Fruit fly (Drosophila melanogaster): ENCODE measurements around the gene CG14147.

Gene CG14147

dm6 chr3L:10972348-10972747, at the start of gene CG14147:
Gene CG14147, plus strand, starts transcription at chr3L:10972648.
- TF ChIP-seq psq (optimal IDR thresholded peaks at IDR 0.05) (no peak), usp (GFP tag; optimal IDR thresholded peaks at IDR 0.05) (no peak), CG8478 (optimal IDR thresholded peaks at IDR 0.05) (no peak), Dll (optimal IDR thresholded peaks at IDR 0.05) (no peak), EcR (GFP tag; optimal IDR thresholded peaks at IDR 0.05) (no peak), pan (optimal IDR thresholded peaks at IDR 0.05) (no peak)

DNA sequence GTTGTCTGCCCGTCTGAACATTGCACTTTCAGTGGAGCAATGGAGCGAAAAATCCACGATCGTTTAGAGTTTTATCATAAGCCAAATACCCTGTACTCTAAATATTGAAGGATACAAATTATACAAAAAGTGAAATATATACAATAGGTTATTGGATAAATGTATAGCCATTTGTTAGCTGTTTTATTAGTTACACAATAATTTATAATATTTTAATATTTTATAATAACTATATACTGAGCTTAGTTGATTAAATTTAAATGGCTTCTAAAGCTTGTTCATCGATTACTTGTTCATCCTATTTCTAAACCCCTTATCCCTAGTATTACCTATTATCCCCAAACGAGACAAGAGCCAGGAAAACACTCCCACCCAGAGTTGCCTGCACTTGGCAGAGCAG, 49.5 kb upstream of the CG14147 start:
- TF ChIP-seq usp (GFP tag; optimal IDR thresholded peaks at IDR 0.05) (no peak), pan (optimal IDR thresholded peaks at IDR 0.05) (no peak), Dll (optimal IDR thresholded peaks at IDR 0.05) (no peak), CG8478 (optimal IDR thresholded peaks at IDR 0.05) (no peak), psq (optimal IDR thresholded peaks at IDR 0.05) (no peak), EcR (GFP tag; optimal IDR thresholded peaks at IDR 0.05) (no peak)

- TF ChIP-seq Dll (optimal IDR thresholded peaks at IDR 0.05) = no peak
- no peak for TF ChIP-seq CG8478 (optimal IDR thresholded peaks at IDR 0.05)
- no peak for TF ChIP-seq EcR (GFP tag; optimal IDR thresholded peaks at IDR 0.05)
- no peak for TF ChIP-seq usp (GFP tag; optimal IDR thresholded peaks at IDR 0.05)
- TF ChIP-seq pan (optimal IDR thresholded peaks at IDR 0.05) = no peak
- TF ChIP-seq psq (optimal IDR thresholded peaks at IDR 0.05) = no peak
These were observed 47.8 kb upstream of the CG14147 start for dm6 chr3L:10924683-10925082.

DNA sequence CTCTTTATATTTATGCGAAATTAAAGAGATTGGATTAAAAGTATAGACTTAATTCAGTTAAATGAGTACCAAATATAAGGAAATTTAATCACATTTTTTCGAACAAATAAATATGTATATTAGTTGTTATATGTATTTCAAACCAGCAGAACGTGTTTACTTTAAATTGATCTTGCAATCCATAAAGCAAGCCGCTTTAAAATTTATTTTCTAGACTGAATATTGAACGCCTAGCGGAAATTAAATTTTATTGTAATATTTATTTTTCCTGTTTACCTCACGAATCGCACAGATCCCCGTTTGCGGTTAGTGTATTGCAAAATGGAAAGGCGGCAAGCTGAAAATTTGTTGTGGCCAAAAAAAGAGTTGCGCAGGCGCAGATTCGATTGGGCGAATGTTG, 45.1 kb upstream of the CG14147 start:
- no peak for TF ChIP-seq EcR (GFP tag; optimal IDR thresholded peaks at IDR 0.05)
- no peak for TF ChIP-seq CG8478 (optimal IDR thresholded peaks at IDR 0.05)
- TF ChIP-seq Dll (optimal IDR thresholded peaks at IDR 0.05) = no peak
- no peak for TF ChIP-seq psq (optimal IDR thresholded peaks at IDR 0.05)
- no peak for TF ChIP-seq usp (GFP tag; optimal IDR thresholded peaks at IDR 0.05)
- no peak for TF ChIP-seq pan (optimal IDR thresholded peaks at IDR 0.05)

dm6 chr3L:10927953-10928352, 44.5 kb upstream of the CG14147 start:
- TF ChIP-seq CG8478 (optimal IDR thresholded peaks at IDR 0.05) = no peak
- no peak for TF ChIP-seq psq (optimal IDR thresholded peaks at IDR 0.05)
- TF ChIP-seq pan (optimal IDR thresholded peaks at IDR 0.05) = no peak
- TF ChIP-seq Dll (optimal IDR thresholded peaks at IDR 0.05) = no peak
- no peak for TF ChIP-seq EcR (GFP tag; optimal IDR thresholded peaks at IDR 0.05)
- TF ChIP-seq usp (GFP tag; optimal IDR thresholded peaks at IDR 0.05) = no peak

DNA sequence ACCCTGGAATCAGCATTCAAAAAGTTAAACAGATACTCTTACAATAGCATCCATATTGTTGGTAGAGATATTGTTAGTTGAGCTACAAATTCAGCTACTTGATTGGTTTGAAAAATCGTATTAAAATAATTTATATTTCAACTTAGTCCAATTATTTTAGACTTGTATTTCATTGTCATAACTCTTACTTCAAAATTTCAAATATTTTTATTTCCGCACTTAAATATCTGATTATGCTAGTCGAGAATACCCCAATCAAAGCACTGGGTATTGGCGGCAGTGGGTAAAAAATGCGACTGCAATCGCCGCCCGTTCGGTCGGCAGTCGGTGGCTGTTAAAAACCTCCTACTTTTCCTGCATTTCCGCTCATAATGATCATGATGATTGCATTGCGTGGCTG, 43.6 kb upstream of the CG14147 start:
- TF ChIP-seq pan (optimal IDR thresholded peaks at IDR 0.05) = peak; percentile 86
- no peak for TF ChIP-seq Dll (optimal IDR thresholded peaks at IDR 0.05)

dm6 chr3L:10931430-10931829, 41.0 kb upstream of the CG14147 start:
- TF ChIP-seq usp (GFP tag; optimal IDR thresholded peaks at IDR 0.05) = no peak
- no peak for TF ChIP-seq pan (optimal IDR thresholded peaks at IDR 0.05)
- TF ChIP-seq psq (optimal IDR thresholded peaks at IDR 0.05) = no peak
- TF ChIP-seq Dll (optimal IDR thresholded peaks at IDR 0.05) = no peak
- no peak for TF ChIP-seq EcR (GFP tag; optimal IDR thresholded peaks at IDR 0.05)
- no peak for TF ChIP-seq CG8478 (optimal IDR thresholded peaks at IDR 0.05)

- TF ChIP-seq pan (optimal IDR thresholded peaks at IDR 0.05) (peak; percentile 74), Dll (optimal IDR thresholded peaks at IDR 0.05) (no peak)
These were observed 37.4 kb upstream of the CG14147 start for dm6 chr3L:10934983-10935539.

DNA sequence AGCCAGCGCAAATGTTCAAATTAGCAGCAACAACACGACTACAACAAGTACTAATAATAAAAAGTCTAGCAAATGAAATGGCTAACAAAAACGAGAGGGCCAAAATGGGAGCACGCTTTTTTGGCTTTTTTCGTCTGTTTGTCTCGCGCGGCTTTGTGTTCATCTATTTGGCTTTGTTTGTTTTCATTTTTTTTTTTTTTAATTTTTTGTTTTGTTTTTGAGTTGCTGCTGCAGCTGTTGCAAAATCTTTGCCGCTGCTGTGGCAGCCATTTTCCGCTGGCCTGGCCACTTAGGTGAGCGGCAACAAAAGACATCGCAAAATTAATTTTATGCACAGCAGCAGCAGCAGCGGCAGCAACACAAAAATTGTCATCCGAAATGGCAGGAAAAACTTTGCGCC, 34.3 kb upstream of the CG14147 start:
- TF ChIP-seq psq (optimal IDR thresholded peaks at IDR 0.05) (no peak), Dll (optimal IDR thresholded peaks at IDR 0.05) (no peak), usp (GFP tag; optimal IDR thresholded peaks at IDR 0.05) (no peak), pan (optimal IDR thresholded peaks at IDR 0.05) (no peak), CG8478 (optimal IDR thresholded peaks at IDR 0.05) (no peak), EcR (GFP tag; optimal IDR thresholded peaks at IDR 0.05) (no peak)

DNA sequence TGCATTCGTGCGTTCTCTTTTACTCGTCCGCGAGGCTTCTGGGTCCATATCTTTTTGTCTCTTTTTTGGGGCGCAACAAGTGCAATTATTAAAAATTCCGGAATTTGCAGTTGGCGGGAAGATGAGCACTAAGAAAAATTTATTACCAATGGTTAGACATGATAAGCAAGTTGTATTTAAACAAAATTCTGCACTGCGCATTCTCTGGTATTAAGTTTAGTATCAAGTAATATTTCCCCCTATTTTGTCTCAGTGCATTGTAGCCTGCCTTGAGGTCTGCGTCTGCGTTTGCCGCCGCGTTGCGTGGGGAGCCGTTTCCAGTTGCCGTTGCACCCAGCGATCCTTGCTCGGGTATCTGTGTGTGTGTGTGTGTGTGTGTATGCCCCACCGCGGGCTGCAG, 32.1 kb upstream of the CG14147 start:
- TF ChIP-seq EcR (GFP tag; optimal IDR thresholded peaks at IDR 0.05) = no peak
- no peak for TF ChIP-seq Dll (optimal IDR thresholded peaks at IDR 0.05)
- TF ChIP-seq psq (optimal IDR thresholded peaks at IDR 0.05) = no peak
- TF ChIP-seq CG8478 (optimal IDR thresholded peaks at IDR 0.05) = no peak
- no peak for TF ChIP-seq usp (GFP tag; optimal IDR thresholded peaks at IDR 0.05)
- no peak for TF ChIP-seq pan (optimal IDR thresholded peaks at IDR 0.05)

DNA sequence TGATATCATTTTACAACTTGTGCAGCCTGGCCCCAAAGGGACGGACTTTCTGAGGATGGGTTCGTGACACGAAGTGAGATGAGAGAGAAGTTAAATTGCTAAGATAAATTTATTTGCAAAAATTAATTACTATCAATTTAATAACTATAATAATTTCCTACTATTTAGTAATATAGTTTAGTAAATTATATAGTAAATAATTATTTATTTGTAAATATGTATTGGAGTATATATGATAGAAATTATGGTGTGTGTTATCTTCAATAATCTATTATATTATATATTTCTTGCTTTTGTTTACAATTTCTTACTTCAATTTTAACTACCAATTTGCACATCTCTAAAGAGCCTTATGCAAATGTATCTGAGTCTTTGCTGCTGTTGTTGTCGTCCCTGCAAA, 29.9 kb upstream of the CG14147 start:
- no peak for TF ChIP-seq Dll (optimal IDR thresholded peaks at IDR 0.05)

DNA sequence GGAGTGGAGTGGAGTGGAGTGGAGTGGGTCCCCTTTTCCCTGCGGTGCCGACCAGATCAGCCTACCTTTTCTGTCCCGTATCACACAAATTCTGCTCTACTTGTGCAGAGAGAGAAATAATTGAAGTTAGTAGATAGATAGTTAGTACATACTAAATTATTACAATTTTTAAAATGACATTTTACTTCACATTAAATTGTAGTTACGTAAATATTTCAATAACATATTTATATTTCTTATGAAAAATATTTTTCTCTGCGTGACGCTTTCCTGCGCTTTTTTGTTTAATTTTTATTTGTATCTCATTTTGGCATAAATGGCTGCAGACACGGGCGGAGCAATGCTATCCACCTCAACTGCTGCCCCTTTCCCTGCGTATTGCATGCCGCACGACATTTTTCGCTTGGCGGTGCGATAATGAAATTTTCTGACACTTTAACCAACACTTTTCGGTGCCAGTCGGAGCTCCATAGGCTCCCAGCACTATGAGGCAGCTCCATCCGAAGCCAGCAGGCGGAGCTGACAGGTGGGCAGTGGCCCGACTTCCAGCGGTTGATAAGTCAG, 25.6 kb upstream of the CG14147 start:
- TF ChIP-seq pan (optimal IDR thresholded peaks at IDR 0.05) (no peak), Dll (optimal IDR thresholded peaks at IDR 0.05) (no peak), usp (GFP tag; optimal IDR thresholded peaks at IDR 0.05) (no peak), EcR (GFP tag; optimal IDR thresholded peaks at IDR 0.05) (no peak), CG8478 (optimal IDR thresholded peaks at IDR 0.05) (no peak), psq (optimal IDR thresholded peaks at IDR 0.05) (no peak)

DNA sequence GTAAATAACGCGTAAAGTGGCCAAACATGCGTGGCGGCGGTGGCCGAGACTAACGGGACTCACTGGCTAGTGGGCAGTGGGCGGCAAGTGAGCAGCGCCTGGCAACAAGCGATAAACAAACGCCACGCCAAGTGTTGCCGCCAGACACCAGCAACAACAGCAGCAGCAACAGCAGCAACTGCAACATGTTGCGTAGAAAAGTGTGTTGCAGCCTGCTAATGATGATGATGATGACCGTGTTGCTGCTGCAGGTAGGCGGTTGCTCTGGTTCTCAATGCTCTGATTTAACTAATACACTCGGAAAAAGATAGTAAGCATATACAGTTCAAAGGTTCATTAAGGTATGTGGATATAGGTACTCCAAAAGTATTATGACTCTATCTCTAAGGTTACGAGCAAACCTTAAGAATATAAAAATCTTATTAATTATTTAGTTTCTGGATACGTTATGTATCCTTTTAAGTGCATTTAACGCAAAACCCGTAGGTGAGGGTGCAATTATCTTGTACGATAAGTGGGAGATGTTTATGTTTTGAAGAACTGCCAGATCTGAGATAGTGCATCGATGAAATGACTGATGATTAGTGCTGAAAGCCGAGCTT, 22.7 kb upstream of the CG14147 start:
- TF ChIP-seq CG8478 (optimal IDR thresholded peaks at IDR 0.05) (no peak), psq (optimal IDR thresholded peaks at IDR 0.05) (no peak), pan (optimal IDR thresholded peaks at IDR 0.05) (no peak), usp (GFP tag; optimal IDR thresholded peaks at IDR 0.05) (no peak), EcR (GFP tag; optimal IDR thresholded peaks at IDR 0.05) (no peak), Dll (optimal IDR thresholded peaks at IDR 0.05) (no peak)

All from whole organism.